Fruit fly (Drosophila melanogaster): ENCODE data around the gene FRG1.

Gene FRG1

dm6 chr3L:20296797-20297196, at the start of gene FRG1:
Gene FRG1 (minus strand): TSS chr3L:20296971.
- no peak for TF ChIP-seq Hr78 (GFP tag; optimal IDR thresholded peaks at IDR 0.05)
- TF ChIP-seq Vsx2 (GFP tag; optimal IDR thresholded peaks at IDR 0.05; ENCODE audit: partially characterized antibody), result no peak
- TF ChIP-seq Abd-B (GFP tag; optimal IDR thresholded peaks at IDR 0.05), result no peak
- no peak for TF ChIP-seq foxo (GFP tag; optimal IDR thresholded peaks at IDR 0.05)
- TF ChIP-seq jim (GFP tag; optimal IDR thresholded peaks at IDR 0.05), result no peak

DNA sequence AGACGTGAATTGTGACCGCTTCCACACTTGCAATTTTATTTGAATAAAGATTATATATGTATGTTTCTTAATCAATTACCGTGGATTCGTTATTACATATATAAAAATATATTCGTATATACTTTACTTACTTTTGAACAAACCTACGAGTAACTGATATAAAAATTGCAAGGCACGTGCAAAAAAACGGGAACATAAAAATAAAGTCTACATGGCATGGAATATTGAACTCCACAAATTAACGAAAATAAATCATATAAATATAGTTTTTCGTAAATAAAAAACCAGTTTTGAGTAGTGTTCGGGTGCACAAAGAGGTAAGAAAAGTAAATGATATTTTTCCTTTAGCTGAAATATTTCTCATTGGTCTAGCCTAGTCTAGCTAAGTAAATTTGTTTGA, 45.6 kb upstream of the FRG1 start, which contains the start of gene Spn77Bc:
Gene Spn77Bc, plus strand, starts transcription at position 301 of the 400 bp plus-strand sequence.
- TF ChIP-seq Myc (optimal IDR thresholded peaks at IDR 0.05) (no peak), Rel (GFP tag; optimal IDR thresholded peaks at IDR 0.05) (no peak), Rel (tag; optimal IDR thresholded peaks at IDR 0.05) (no peak), N (GFP tag; optimal IDR thresholded peaks at IDR 0.05) (no peak), sage (GFP tag; optimal IDR thresholded peaks at IDR 0.05) (no peak), OdsH (GFP tag; optimal IDR thresholded peaks at IDR 0.05) (no peak), Abd-B (GFP tag; optimal IDR thresholded peaks at IDR 0.05) (no peak), brk (GFP tag; optimal IDR thresholded peaks at IDR 0.05) (no peak), lola (GFP tag; optimal IDR thresholded peaks at IDR 0.05) (no peak), woc (GFP tag; optimal IDR thresholded peaks at IDR 0.05) (no peak), dl (GFP tag; optimal IDR thresholded peaks at IDR 0.05; ENCODE audit: insufficient read depth in 1 of 2, partially characterized antibody in 2 of 2) (no peak), GATAd (GFP tag; optimal IDR thresholded peaks at IDR 0.05) (no peak)

dm6 chr3L:20320652-20321051, 23.9 kb upstream of the FRG1 start, which contains the start of gene Spn77Bb:
Gene Spn77Bb (plus strand): TSS chr3L:20320952.
- TF ChIP-seq dl (GFP tag; optimal IDR thresholded peaks at IDR 0.05; ENCODE audit: insufficient read depth in 1 of 2, partially characterized antibody in 2 of 2) (no peak), Dif (GFP tag; optimal IDR thresholded peaks at IDR 0.05; ENCODE audit: partially characterized antibody) (no peak), CG9705 (GFP tag; optimal IDR thresholded peaks at IDR 0.05) (no peak), dsf (GFP tag; optimal IDR thresholded peaks at IDR 0.05; ENCODE audit: borderline replicate concordance) (no peak), lola (GFP tag; optimal IDR thresholded peaks at IDR 0.05) (no peak), fru (GFP tag; optimal IDR thresholded peaks at IDR 0.05) (no peak), OdsH (GFP tag; optimal IDR thresholded peaks at IDR 0.05) (no peak), HLH106 (tag; optimal IDR thresholded peaks at IDR 0.05) (no peak), foxo (GFP tag; optimal IDR thresholded peaks at IDR 0.05) (no peak), ey (GFP tag; optimal IDR thresholded peaks at IDR 0.05) (no peak), GATAd (GFP tag; optimal IDR thresholded peaks at IDR 0.05) (no peak), Myc (optimal IDR thresholded peaks at IDR 0.05) (no peak), Dfd (GFP tag; optimal IDR thresholded peaks at IDR 0.05) (no peak), CrebA (GFP tag; optimal IDR thresholded peaks at IDR 0.05; ENCODE audit: borderline replicate concordance) (no peak), CG32264 (GFP tag; optimal IDR thresholded peaks at IDR 0.05) (no peak), Hnf4 (GFP tag; optimal IDR thresholded peaks at IDR 0.05) (no peak), Hr78 (GFP tag; optimal IDR thresholded peaks at IDR 0.05) (no peak)

dm6 chr3L:20320044-20320443, 23.3 kb upstream of the FRG1 start:
- no peak for TF ChIP-seq brk (GFP tag; optimal IDR thresholded peaks at IDR 0.05)
- TF ChIP-seq Mio (GFP tag; optimal IDR thresholded peaks at IDR 0.05), result no peak
- TF ChIP-seq dmrt93B (GFP tag; optimal IDR thresholded peaks at IDR 0.05), result no peak
- no peak for TF ChIP-seq ey (GFP tag; optimal IDR thresholded peaks at IDR 0.05)
- TF ChIP-seq fru (GFP tag; optimal IDR thresholded peaks at IDR 0.05), result no peak
- TF ChIP-seq h (GFP tag; optimal IDR thresholded peaks at IDR 0.05), result no peak
- TF ChIP-seq sage (GFP tag; optimal IDR thresholded peaks at IDR 0.05), result no peak
- TF ChIP-seq foxo (GFP tag; optimal IDR thresholded peaks at IDR 0.05), result no peak
- no peak for TF ChIP-seq Hr83 (GFP tag; optimal IDR thresholded peaks at IDR 0.05; ENCODE audit: poor library complexity, severe bottlenecking)
- no peak for TF ChIP-seq Vsx2 (GFP tag; optimal IDR thresholded peaks at IDR 0.05; ENCODE audit: partially characterized antibody)
- no peak for TF ChIP-seq Myc (optimal IDR thresholded peaks at IDR 0.05)

DNA sequence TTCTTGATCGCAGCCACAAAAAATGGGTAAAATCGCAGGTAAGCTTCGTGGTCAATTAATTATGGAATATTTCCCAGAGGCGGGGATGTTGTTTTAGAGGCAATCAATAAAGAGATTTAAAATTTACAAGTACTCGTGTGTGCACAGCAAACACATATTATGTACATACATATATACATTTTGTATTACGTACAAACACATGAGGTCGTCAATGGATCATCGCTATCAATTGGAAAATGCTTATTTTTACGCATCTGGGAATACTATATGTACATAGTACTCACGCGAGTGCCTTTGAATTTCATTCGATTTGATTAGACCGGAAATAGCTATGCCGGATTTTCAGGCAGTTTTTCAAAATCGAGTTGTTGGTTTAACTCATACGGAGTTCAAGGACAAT, 21.0 kb upstream of the FRG1 start:
- no peak for TF ChIP-seq Vsx2 (GFP tag; optimal IDR thresholded peaks at IDR 0.05; ENCODE audit: partially characterized antibody)
